Worm (Caenorhabditis elegans): ENCODE data around the gene dcaf-1.

The dcaf-1 gene

ce11 chrIV:9737204-9737790 is 30.8 kb upstream of the dcaf-1 start, which contains the start of gene cka-1 (continued):
- no peak for TF ChIP-seq unc-130 (GFP tag; optimal IDR thresholded peaks at IDR 0.05)
- no peak for TF ChIP-seq nhr-76 (tag; optimal IDR thresholded peaks at IDR 0.05)
- TF ChIP-seq cey-2 (tag; optimal IDR thresholded peaks at IDR 0.05; ENCODE audit: borderline replicate concordance, insufficient read depth): no peak
- no peak for TF ChIP-seq Y75B8A.6 (GFP tag; IDR thresholded peaks at IDR 0.05)
- no peak for TF ChIP-seq mxl-3 (GFP tag; optimal IDR thresholded peaks at IDR 0.05)
- 0 out of 2 replicates have a peak, but pooled peaks have one; percentile 21 for TF ChIP-seq tra-1 (GFP tag; IDR thresholded peaks at IDR 0.05)
- no peak for TF ChIP-seq arid-1 (GFP tag; conservative IDR thresholded peaks at IDR 0.05)
- TF ChIP-seq hlh-11 (tag; optimal IDR thresholded peaks at IDR 0.05): peak; percentile 60
- TF ChIP-seq duxl-1 (tag; optimal IDR thresholded peaks at IDR 0.05; ENCODE audit: poor library complexity): no peak
- no peak for TF ChIP-seq hif-1 (tag; optimal IDR thresholded peaks at IDR 0.05)
- no peak for TF ChIP-seq rbr-2 (tag; optimal IDR thresholded peaks at IDR 0.05)
- TF ChIP-seq pha-4 (GFP tag; IDR thresholded peaks at IDR 0.05): no peak
- no peak for TF ChIP-seq pha-4 (tag; optimal IDR thresholded peaks at IDR 0.05)
- TF ChIP-seq Y105C5A.15 (GFP tag; IDR thresholded peaks at IDR 0.05): no peak
- TF ChIP-seq nhr-6 (tag; optimal IDR thresholded peaks at IDR 0.05): no peak
- no peak for TF ChIP-seq snpc-4 (tag; optimal IDR thresholded peaks at IDR 0.05)
- TF ChIP-seq fos-1 (tag; optimal IDR thresholded peaks at IDR 0.05): no peak
- no peak for TF ChIP-seq F37D6.2 (tag; optimal IDR thresholded peaks at IDR 0.05)
- TF ChIP-seq ces-1 (GFP tag; optimal IDR thresholded peaks at IDR 0.05): no peak
- TF ChIP-seq pqm-1 (tag; optimal IDR thresholded peaks at IDR 0.05): no peak
- no peak for TF ChIP-seq lin-29 (GFP tag; IDR thresholded peaks at IDR 0.05)
- no peak for TF ChIP-seq nhr-42 (GFP tag; IDR thresholded peaks at IDR 0.05)
- no peak for TF ChIP-seq sdz-12 (GFP tag; optimal IDR thresholded peaks at IDR 0.05)
- no peak for TF ChIP-seq unc-39 (tag; optimal IDR thresholded peaks at IDR 0.05)
- no peak for TF ChIP-seq daf-12 (tag; optimal IDR thresholded peaks at IDR 0.05)
- TF ChIP-seq egl-27 (tag; optimal IDR thresholded peaks at IDR 0.05): no peak
- TF ChIP-seq nhr-11 (tag; optimal IDR thresholded peaks at IDR 0.05): no peak
- TF ChIP-seq madf-9 (GFP tag; conservative IDR thresholded peaks at IDR 0.05): no peak
- TF ChIP-seq dmd-6 (GFP tag; IDR thresholded peaks at IDR 0.05): peak; percentile 61; the same call in 1 of the 2 replicates
- TF ChIP-seq mes-2 (tag; optimal IDR thresholded peaks at IDR 0.05; ENCODE audit: poor library complexity, severe bottlenecking): no peak

ce11 chrIV:9735750-9736149 is 29.2 kb upstream of the dcaf-1 start:
- TF ChIP-seq aha-1 (tag) (peak; percentile 94), hlh-30 (tag; optimal IDR thresholded peaks at IDR 0.05; ENCODE audit: insufficient read depth) (peak; percentile 64), nhr-28 (tag; optimal IDR thresholded peaks at IDR 0.05) (peak; percentile 72), egl-43 (GFP tag; IDR thresholded peaks at IDR 0.05) (no peak), zag-1 (tag; optimal IDR thresholded peaks at IDR 0.05) (no peak), nhr-11 (tag; optimal IDR thresholded peaks at IDR 0.05) (peak; percentile 25), dmd-6 (GFP tag; IDR thresholded peaks at IDR 0.05) (peak; percentile 57; the same call in 1 of the 2 replicates), lin-38 (GFP tag; IDR thresholded peaks at IDR 0.05) (no peak), dve-1 (tag; optimal IDR thresholded peaks at IDR 0.05; ENCODE audit: insufficient read depth) (peak; percentile 76), hlh-11 (tag; optimal IDR thresholded peaks at IDR 0.05) (peak; percentile 69), pqm-1 (tag; optimal IDR thresholded peaks at IDR 0.05) (peak; percentile 52), lsy-2 (tag; optimal IDR thresholded peaks at IDR 0.05) (peak in 1 of 2 experiments; percentile 72), madf-5 (GFP tag; IDR thresholded peaks at IDR 0.05) (no peak), mep-1 (tag; optimal IDR thresholded peaks at IDR 0.05) (peak; percentile 17), nhr-77 (tag; optimal IDR thresholded peaks at IDR 0.05) (peak; percentile 13), daf-16 (GFP tag; optimal IDR thresholded peaks at IDR 0.05) (peak in 1 of 2 experiments; percentile 69), daf-16 (tag; optimal IDR thresholded peaks at IDR 0.05) (peak; percentile 97), sdz-12 (GFP tag; optimal IDR thresholded peaks at IDR 0.05) (no peak), php-3 (GFP tag; IDR thresholded peaks at IDR 0.05) (0 out of 2 replicates have a peak, but pooled peaks have one; percentile 62), daf-19 (GFP tag; conservative IDR thresholded peaks at IDR 0.05) (no peak)
